Worm (Caenorhabditis elegans): ENCODE data around the gene Y48G9A.7.

- TF ChIP-seq hmbx-1 (tag; optimal IDR thresholded peaks at IDR 0.05) (no peak), flt-1 (GFP tag; IDR thresholded peaks at IDR 0.05) (no peak), ceh-36 (tag; optimal IDR thresholded peaks at IDR 0.05) (peak; percentile 14), ama-1 (optimal IDR thresholded peaks at IDR 0.05) (no peak), tbx-37 (GFP tag; conservative IDR thresholded peaks at IDR 0.05) (no peak), pes-1 (GFP tag; IDR thresholded peaks at IDR 0.05) (no peak), hmg-4 (GFP tag; optimal IDR thresholded peaks at IDR 0.05) (no peak), aly-1 (tag; optimal IDR thresholded peaks at IDR 0.05) (no peak)
These were observed 15.6 kb downstream of the Y48G9A.7 start for ce11 chrIII:2125936-2126335.

All from whole organism, early embryonic.